Fruit fly (Drosophila melanogaster): ENCODE results near the gene RpLP1.
A peak's percentile ranks its signal among the peaks of the same experiment; 100 is the strongest.

Gene RpLP1

dm6 chr2L:414593-415399 lies 5.0 kb upstream of the RpLP1 start, which contains the start of the genes AP-2alpha and ebi:
AP-2alpha (minus strand) TSS chr2L:414777.
ebi (plus strand) TSS chr2L:415067.
- TF ChIP-seq CG11617 (GFP tag; optimal IDR thresholded peaks at IDR 0.05) (peak; percentile 87), kay (GFP tag; ENCODE audit: borderline replicate concordance) (no peak), Mnt (GFP tag; optimal IDR thresholded peaks at IDR 0.05) (peak; percentile 81), Crg-1 (GFP tag; optimal IDR thresholded peaks at IDR 0.05) (peak; percentile 85), CG1620 (GFP tag; optimal IDR thresholded peaks at IDR 0.05) (peak; percentile 94), CG5204 (GFP tag; optimal IDR thresholded peaks at IDR 0.05) (peak; percentile 90), CG33017 (tag; optimal IDR thresholded peaks at IDR 0.05) (peak; percentile 71), CG12768 (GFP tag; optimal IDR thresholded peaks at IDR 0.05) (peak; percentile 61), Hr96 (GFP tag; optimal IDR thresholded peaks at IDR 0.05) (peak; percentile 93), CG7045 (GFP tag; optimal IDR thresholded peaks at IDR 0.05) (peak; percentile 74), ovo (GFP tag; optimal IDR thresholded peaks at IDR 0.05) (peak; percentile 67), CG14711 (tag; optimal IDR thresholded peaks at IDR 0.05) (peak; percentile 61), Clk (GFP tag; optimal IDR thresholded peaks at IDR 0.05) (peak; percentile 59), tj (GFP tag; optimal IDR thresholded peaks at IDR 0.05) (peak; percentile 57), cnc (optimal IDR thresholded peaks at IDR 0.05) (no peak), bab1 (GFP tag; optimal IDR thresholded peaks at IDR 0.05) (peak; percentile 71), pad (GFP tag; optimal IDR thresholded peaks at IDR 0.05) (peak; percentile 62), CG7101 (tag; optimal IDR thresholded peaks at IDR 0.05) (peak; percentile 83), toe (GFP tag; optimal IDR thresholded peaks at IDR 0.05) (peak; percentile 94), cic (GFP tag; optimal IDR thresholded peaks at IDR 0.05) (peak; percentile 64)

- TF ChIP-seq ovo (GFP tag; optimal IDR thresholded peaks at IDR 0.05) (no peak), pad (GFP tag; optimal IDR thresholded peaks at IDR 0.05) (peak; percentile 41), CG12768 (GFP tag; optimal IDR thresholded peaks at IDR 0.05) (peak; percentile 21), Clk (GFP tag; optimal IDR thresholded peaks at IDR 0.05) (no peak), bab1 (GFP tag; optimal IDR thresholded peaks at IDR 0.05) (peak; percentile 73), CG5204 (GFP tag; optimal IDR thresholded peaks at IDR 0.05) (no peak), cnc (optimal IDR thresholded peaks at IDR 0.05) (peak; percentile 88 to 93), CG14711 (tag; optimal IDR thresholded peaks at IDR 0.05) (peak; percentile 1), CG1620 (GFP tag; optimal IDR thresholded peaks at IDR 0.05) (no peak), CG11617 (GFP tag; optimal IDR thresholded peaks at IDR 0.05) (no peak), Crg-1 (GFP tag; optimal IDR thresholded peaks at IDR 0.05) (no peak), tj (GFP tag; optimal IDR thresholded peaks at IDR 0.05) (peak; percentile 77), Mnt (GFP tag; optimal IDR thresholded peaks at IDR 0.05) (peak; percentile 81), CG7101 (tag; optimal IDR thresholded peaks at IDR 0.05) (peak; percentile 63), CG33017 (tag; optimal IDR thresholded peaks at IDR 0.05) (no peak), CG7045 (GFP tag; optimal IDR thresholded peaks at IDR 0.05) (no peak), Hr96 (GFP tag; optimal IDR thresholded peaks at IDR 0.05) (no peak), cic (GFP tag; optimal IDR thresholded peaks at IDR 0.05) (peak; percentile 39), kay (GFP tag; ENCODE audit: borderline replicate concordance) (no peak), toe (GFP tag; optimal IDR thresholded peaks at IDR 0.05) (no peak)
These were observed 1.5 kb downstream of the RpLP1 start, which contains the start of the genes CG11885 and CG13692 for dm6 chr2L:421119-421821. CG11885 (minus strand) TSS chr2L:421450. CG13692 (plus strand) TSS chr2L:421771.

dm6 chr2L:422573-422972 lies 2.8 kb downstream of the RpLP1 start, which contains the start of gene BBS8:
BBS8 (plus strand) TSS chr2L:422873.
- TF ChIP-seq Hr96 (GFP tag; optimal IDR thresholded peaks at IDR 0.05) (no peak), tj (GFP tag; optimal IDR thresholded peaks at IDR 0.05) (no peak), cnc (optimal IDR thresholded peaks at IDR 0.05) (no peak), kay (GFP tag; ENCODE audit: borderline replicate concordance) (no peak), CG7045 (GFP tag; optimal IDR thresholded peaks at IDR 0.05) (no peak), toe (GFP tag; optimal IDR thresholded peaks at IDR 0.05) (no peak), cic (GFP tag; optimal IDR thresholded peaks at IDR 0.05) (no peak), CG11617 (GFP tag; optimal IDR thresholded peaks at IDR 0.05) (no peak), CG7101 (tag; optimal IDR thresholded peaks at IDR 0.05) (no peak), CG12768 (GFP tag; optimal IDR thresholded peaks at IDR 0.05) (no peak), bab1 (GFP tag; optimal IDR thresholded peaks at IDR 0.05) (no peak), Clk (GFP tag; optimal IDR thresholded peaks at IDR 0.05) (no peak), CG5204 (GFP tag; optimal IDR thresholded peaks at IDR 0.05) (no peak), Crg-1 (GFP tag; optimal IDR thresholded peaks at IDR 0.05) (no peak), CG14711 (tag; optimal IDR thresholded peaks at IDR 0.05) (no peak), CG1620 (GFP tag; optimal IDR thresholded peaks at IDR 0.05) (no peak), pad (GFP tag; optimal IDR thresholded peaks at IDR 0.05) (no peak)

DNA sequence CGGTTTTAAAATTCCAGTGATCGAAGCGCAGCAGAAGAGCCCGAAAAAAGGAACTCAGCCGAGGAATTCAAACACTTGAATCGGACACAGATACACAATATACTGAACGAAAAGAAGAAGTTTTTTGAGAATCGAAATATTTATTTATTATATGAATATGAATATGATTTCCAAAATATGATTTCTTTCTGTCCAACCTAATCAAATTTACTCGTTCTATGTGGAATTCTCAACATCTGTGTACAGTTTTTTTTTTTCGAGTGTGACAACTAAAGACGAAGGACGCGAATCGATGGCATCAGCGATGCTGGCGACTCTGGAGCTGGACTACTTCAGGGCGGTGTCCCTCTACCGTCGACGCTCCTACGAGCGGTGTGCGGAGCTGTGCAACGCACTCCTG lies 3.4 kb downstream of the RpLP1 start:
- TF ChIP-seq pad (GFP tag; optimal IDR thresholded peaks at IDR 0.05) (no peak), kay (GFP tag; ENCODE audit: borderline replicate concordance) (no peak), Hr96 (GFP tag; optimal IDR thresholded peaks at IDR 0.05) (no peak)

- TF ChIP-seq cic (GFP tag; optimal IDR thresholded peaks at IDR 0.05) (no peak), bab1 (GFP tag; optimal IDR thresholded peaks at IDR 0.05) (no peak), CG12768 (GFP tag; optimal IDR thresholded peaks at IDR 0.05) (no peak), kay (GFP tag; ENCODE audit: borderline replicate concordance) (no peak), ovo (GFP tag; optimal IDR thresholded peaks at IDR 0.05) (no peak), CG11617 (GFP tag; optimal IDR thresholded peaks at IDR 0.05) (no peak), CG7101 (tag; optimal IDR thresholded peaks at IDR 0.05) (no peak), Clk (GFP tag; optimal IDR thresholded peaks at IDR 0.05) (no peak), cnc (optimal IDR thresholded peaks at IDR 0.05) (no peak), Mnt (GFP tag; optimal IDR thresholded peaks at IDR 0.05) (no peak), toe (GFP tag; optimal IDR thresholded peaks at IDR 0.05) (no peak), Hr96 (GFP tag; optimal IDR thresholded peaks at IDR 0.05) (no peak), Crg-1 (GFP tag; optimal IDR thresholded peaks at IDR 0.05) (no peak), CG5204 (GFP tag; optimal IDR thresholded peaks at IDR 0.05) (no peak), CG14711 (tag; optimal IDR thresholded peaks at IDR 0.05) (no peak)
These were observed 5.7 kb downstream of the RpLP1 start for dm6 chr2L:425491-425890.

All from whole organism, adult.